Fruit fly (Drosophila melanogaster) whole organism, embryonic: ENCODE data around the gene CG7742.

Source experiments
- CG10267 ChIP-seq: fragments of 200-800 bp; sonication (Bioruptor generic); optimal IDR thresholded peaks from 2 replicates; lab custom pipeline; 2018; ENCODE audit warnings: missing biosample characterization, mild to moderate bottlenecking, missing genetic modification characterization, moderate library complexity
- CG10462 ChIP-seq: fragments of 200-800 bp; sonication (Bioruptor generic); optimal IDR thresholded peaks from 2 replicates; lab custom pipeline; 2016; ENCODE audit warnings: missing biosample characterization, missing genetic modification characterization
- CG15479 ChIP-seq: fragments of 200-800 bp; sonication (Bioruptor generic); optimal IDR thresholded peaks from 3 replicates; lab custom pipeline; 2019; ENCODE audit warnings: missing biosample characterization, mild to moderate bottlenecking, missing genetic modification characterization, moderate library complexity
- CG1647 ChIP-seq: fragments of 200-800 bp; sonication (Bioruptor generic); optimal IDR thresholded peaks from 3 replicates; lab custom pipeline; 2016; ENCODE audit warnings: missing biosample characterization, missing genetic modification characterization
- Hr39 ChIP-seq: fragments of >200 bp; optimal IDR thresholded peaks from 2 replicates; lab custom pipeline; 2017
- Hr51 ChIP-seq, 2 experiments: fragments of 200-800 bp; sonication (Bioruptor generic); optimal IDR thresholded peaks; 2 replicates in 1 of 2; 3 replicates in 1 of 2; lab custom pipeline; 2016 to 2018; ENCODE audit warnings: missing biosample characterization in 2 of 2, missing genetic modification characterization in 2 of 2, mild to moderate bottlenecking in 1 of 2, moderate library complexity in 1 of 2
- NC2α ChIP-seq: fragments of 200-800 bp; sonication (Bioruptor generic); optimal IDR thresholded peaks from 2 replicates; lab custom pipeline; 2016; ENCODE audit warnings: missing biosample characterization, missing genetic modification characterization
- fd3F ChIP-seq: fragments of 200-800 bp; sonication (Bioruptor generic); optimal IDR thresholded peaks from 2 replicates; lab custom pipeline; 2018; ENCODE audit warnings: missing biosample characterization, mild to moderate bottlenecking, missing genetic modification characterization, moderate library complexity
- grau ChIP-seq: fragments of 200-800 bp; optimal IDR thresholded peaks from 3 replicates; lab custom pipeline; 2019; ENCODE audit warnings: missing biosample characterization, mild to moderate bottlenecking, missing genetic modification characterization, moderate library complexity
- gsb ChIP-seq: fragments of 200-800 bp; sonication (Bioruptor generic); IDR thresholded peaks from 2 replicates; pipeline ENCODE4 v1.3.6; 2022; ENCODE audit warnings: missing biosample characterization, missing genetic modification characterization
- h ChIP-seq: fragments of >200 bp; optimal IDR thresholded peaks from 2 replicates; lab custom pipeline; 2017
- hth ChIP-seq: fragments of >200 bp; optimal IDR thresholded peaks from 2 replicates; lab custom pipeline; 2017; ENCODE audit warnings: inconsistent platforms
- sr ChIP-seq: fragments of 200-800 bp; sonication (Bioruptor generic); IDR thresholded peaks from 3 replicates; pipeline ENCODE4 v1.3.6; 2022; ENCODE audit warnings: missing biosample characterization, missing genetic modification characterization
- tin ChIP-seq: fragments of 200-800 bp; sonication (Bioruptor generic); optimal IDR thresholded peaks from 3 replicates; lab custom pipeline; 2016; ENCODE audit warnings: missing biosample characterization, missing genetic modification characterization

DNA sequence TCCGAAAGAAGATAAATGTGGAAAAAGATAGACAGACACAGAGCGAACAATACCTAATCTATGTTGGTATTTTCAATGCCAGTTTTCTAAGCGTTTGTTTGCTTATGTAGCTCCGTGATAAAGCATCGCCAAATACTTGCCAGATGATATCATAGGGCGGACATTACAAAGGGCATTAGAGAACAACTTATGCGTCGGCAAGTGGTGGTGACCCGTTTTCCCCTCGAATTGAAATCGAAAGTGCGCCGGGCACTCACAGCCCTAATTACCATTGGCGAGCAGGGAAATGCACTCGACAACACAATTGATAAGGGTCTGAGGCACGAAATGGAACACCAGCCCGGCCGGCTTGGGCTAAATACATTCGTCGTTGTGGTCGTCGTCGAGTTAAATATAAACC lies 17.7 kb downstream of the CG7742 start:
- TF ChIP-seq CG15479 (peak; percentile 57), CG1647 (GFP tag; lab: Kevin White, UChicago) (no peak), CG10267 (tag; lab: Kevin White, UChicago) (no peak), fd3F (no peak), hth (lab: Kevin White, UChicago) (no peak), gsb (GFP tag; lab: Robert Waterston, UW) (no peak), Hr39 (lab: Kevin White, UChicago) (no peak), CG10462 (GFP tag; lab: Kevin White, UChicago) (no peak), Hr51 (GFP tag; optimal IDR thresholded peaks at IDR 0.05; lab: Kevin White, UChicago) (no peak), h (no peak), tin (no peak), grau (tag; lab: Kevin White, UChicago) (no peak), NC2α (GFP tag; lab: Kevin White, UChicago) (no peak), sr (no peak)
